Fruit fly (Drosophila melanogaster): Measurements from ENCODE around the gene CCT6.

DNA sequence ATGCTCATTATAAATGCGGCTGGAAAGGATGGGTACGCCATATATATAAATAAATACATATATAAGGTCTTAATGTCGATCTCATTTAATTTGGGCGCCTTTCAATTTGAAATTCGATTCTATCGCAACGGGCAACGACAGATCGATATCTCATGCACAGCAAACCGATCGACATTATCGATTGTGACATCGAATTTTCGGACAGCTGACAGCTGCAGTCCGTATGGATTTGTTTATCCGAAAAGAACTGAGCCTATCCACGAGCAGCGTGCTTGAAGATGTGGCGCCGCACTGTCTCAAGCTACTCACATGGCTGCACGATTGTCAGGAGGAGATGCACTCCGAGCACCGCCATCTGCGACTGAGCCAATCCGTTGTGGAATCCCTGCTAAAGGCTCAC, 14.5 kb upstream of the CCT6 start, which contains the start of gene CG8191:
- TF ChIP-seq stc (GFP tag; IDR thresholded peaks at IDR 0.05) (no peak), usp (GFP tag; optimal IDR thresholded peaks at IDR 0.05) (no peak), CG31365 (tag; optimal IDR thresholded peaks at IDR 0.05) (no peak), CG8765 (GFP tag; IDR thresholded peaks at IDR 0.05) (no peak), phol (tag; optimal IDR thresholded peaks at IDR 0.05) (no peak), ems (GFP tag; optimal IDR thresholded peaks at IDR 0.05) (no peak), Hr78 (GFP tag; optimal IDR thresholded peaks at IDR 0.05) (no peak), odd (GFP tag; optimal IDR thresholded peaks at IDR 0.05) (no peak), CG8944 (GFP tag; optimal IDR thresholded peaks at IDR 0.05) (no peak), yki (optimal IDR thresholded peaks at IDR 0.05) (no peak)

Data from whole organism, embryonic.